Fruit fly (Drosophila melanogaster): ENCODE data around the gene CG4069.

Gene CG4069

dm6 chr3L:12501249-12501648 lies 35.9 kb downstream of the CG4069 start, which contains the start of the genes CG10638 and CG10681:
Gene CG10638, minus strand, starts transcription at chr3L:12501311.
Gene CG10681, plus strand, starts transcription at chr3L:12501513.
- TF ChIP-seq CTCF (optimal IDR thresholded peaks at IDR 0.05) (no peak), CG8478 (optimal IDR thresholded peaks at IDR 0.05) (no peak)

DNA sequence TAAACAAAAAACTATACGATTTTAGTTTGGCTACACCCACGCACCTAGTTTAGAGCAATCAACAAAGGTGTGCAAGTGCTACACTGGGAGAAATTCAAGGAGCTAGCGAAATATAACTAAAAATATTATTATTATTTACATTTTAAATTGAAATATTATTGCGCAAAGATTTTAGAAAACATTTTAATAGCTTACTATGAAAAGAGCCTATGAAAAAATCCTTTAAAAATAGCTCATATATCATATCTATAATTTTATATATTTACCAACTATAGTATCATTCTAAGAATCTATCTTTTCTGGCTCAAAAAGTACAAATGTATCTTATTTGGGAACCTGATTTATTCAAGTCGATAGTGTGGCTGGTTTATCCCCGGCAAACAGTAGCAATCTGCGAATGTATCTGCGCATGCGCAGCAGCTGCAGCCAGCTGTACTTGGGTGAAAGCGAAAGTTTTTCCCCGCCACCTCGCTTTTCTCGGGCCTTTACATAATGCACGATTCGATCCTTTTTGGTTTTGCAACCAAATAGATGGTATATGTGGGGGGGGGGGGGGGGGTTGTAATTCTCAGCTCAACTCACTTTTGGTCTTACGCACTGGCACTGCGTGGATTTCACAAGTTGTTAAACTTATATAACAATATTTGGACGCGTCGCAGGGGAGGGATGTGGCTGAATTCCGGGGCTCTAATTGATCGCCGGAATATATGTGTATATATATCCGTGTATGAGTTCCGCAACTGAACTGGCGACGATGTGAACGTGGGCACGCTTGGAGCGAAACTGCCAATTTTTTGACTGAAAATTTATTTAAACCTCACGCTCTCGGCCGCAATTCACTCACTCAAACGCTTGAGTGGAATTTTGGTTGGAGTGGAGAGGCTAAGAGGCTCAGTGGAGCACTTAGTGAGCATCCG lies 40.4 kb downstream of the CG4069 start, which contains the start of gene CG10657:
CG10657 (minus strand) TSS at position 789 of the 917 bp plus-strand sequence.
- TF ChIP-seq CTCF (optimal IDR thresholded peaks at IDR 0.05) (no peak), CG8478 (optimal IDR thresholded peaks at IDR 0.05) (no peak)

DNA sequence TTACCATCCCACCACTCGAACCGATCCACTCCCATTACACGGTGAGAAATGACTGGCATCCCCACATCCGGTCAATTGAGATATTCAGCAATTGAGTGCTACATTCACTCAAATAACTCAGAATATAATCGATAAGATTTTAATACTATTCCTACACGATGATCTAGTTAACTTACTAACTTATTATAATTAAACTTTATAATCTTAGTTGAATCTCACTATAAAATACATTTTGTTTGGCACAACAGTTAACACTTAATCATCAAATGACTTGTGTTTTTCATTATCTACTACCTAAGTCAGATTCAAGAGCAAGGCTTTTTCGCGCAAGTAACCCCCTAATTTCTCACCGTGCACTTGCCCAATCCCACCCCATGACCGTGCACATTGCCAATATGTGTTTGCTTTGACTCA lies 41.8 kb downstream of the CG4069 start:
- TF ChIP-seq CG8478 (optimal IDR thresholded peaks at IDR 0.05) (no peak), CTCF (optimal IDR thresholded peaks at IDR 0.05) (no peak)

DNA sequence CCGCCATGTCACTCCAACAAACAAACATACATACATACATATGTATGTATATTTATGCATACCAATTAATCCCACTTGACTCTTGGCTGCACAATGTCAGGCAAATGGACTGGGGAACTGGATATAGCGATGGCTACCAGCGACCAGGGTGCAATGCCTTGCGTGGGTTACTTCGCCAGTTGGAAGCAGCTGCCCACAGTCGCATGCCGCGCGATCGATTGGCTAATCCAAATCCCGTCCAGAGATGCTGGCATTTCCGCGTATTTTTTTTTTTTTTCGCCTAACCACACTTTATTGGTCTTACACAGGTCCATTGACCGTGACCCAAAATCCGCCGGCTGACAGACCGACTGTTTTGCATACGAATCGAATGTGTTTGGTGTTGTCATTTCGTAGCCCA lies 42.8 kb downstream of the CG4069 start:
- TF ChIP-seq CG8478 (optimal IDR thresholded peaks at IDR 0.05) (no peak), CTCF (optimal IDR thresholded peaks at IDR 0.05) (no peak)

DNA sequence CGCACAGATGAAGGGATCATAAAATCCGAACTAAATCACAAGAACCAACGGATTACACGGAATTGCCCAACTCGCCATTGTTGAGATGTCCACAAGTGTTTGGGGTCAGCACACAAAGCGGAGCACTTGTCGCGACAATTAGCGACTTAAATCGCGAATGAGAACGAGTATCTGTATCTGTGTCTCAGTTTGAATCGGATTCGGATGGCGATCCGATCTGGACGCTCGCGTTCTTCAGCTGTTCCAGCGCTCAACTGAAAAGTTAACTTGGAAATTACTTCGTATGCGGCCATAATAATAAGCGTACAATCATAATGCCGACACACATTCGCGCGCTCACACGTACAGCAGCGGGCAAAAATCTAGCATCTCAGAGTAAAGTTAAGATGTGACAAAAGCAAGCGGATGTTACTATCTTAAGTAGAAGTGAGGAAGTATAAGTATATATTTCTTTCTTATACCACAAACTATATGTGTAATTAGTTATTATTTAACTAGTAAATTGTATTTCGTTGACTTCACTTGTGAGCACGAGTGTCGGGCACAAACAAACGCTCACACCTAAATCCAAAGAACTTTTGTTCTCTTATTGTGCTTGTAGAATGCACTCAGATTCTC lies 46.6 kb downstream of the CG4069 start, which contains the start of gene CG10660:
CG10660 (minus strand) TSS at position 259 of the 618 bp plus-strand sequence.
- no peak for TF ChIP-seq CG8478 (optimal IDR thresholded peaks at IDR 0.05)
- no peak for TF ChIP-seq CTCF (optimal IDR thresholded peaks at IDR 0.05)

dm6 chr3L:12489952-12490351 lies 47.2 kb downstream of the CG4069 start:
- no peak for TF ChIP-seq CG8478 (optimal IDR thresholded peaks at IDR 0.05)
- TF ChIP-seq CTCF (optimal IDR thresholded peaks at IDR 0.05) = no peak

dm6 chr3L:12486175-12486574 lies 50.9 kb downstream of the CG4069 start:
- TF ChIP-seq CG8478 (optimal IDR thresholded peaks at IDR 0.05) (no peak), CTCF (optimal IDR thresholded peaks at IDR 0.05) (no peak)

Measured in S2 (cell line).